Worm (Caenorhabditis elegans): Measurements from ENCODE around the gene ucp-4.

Gene ucp-4

DNA sequence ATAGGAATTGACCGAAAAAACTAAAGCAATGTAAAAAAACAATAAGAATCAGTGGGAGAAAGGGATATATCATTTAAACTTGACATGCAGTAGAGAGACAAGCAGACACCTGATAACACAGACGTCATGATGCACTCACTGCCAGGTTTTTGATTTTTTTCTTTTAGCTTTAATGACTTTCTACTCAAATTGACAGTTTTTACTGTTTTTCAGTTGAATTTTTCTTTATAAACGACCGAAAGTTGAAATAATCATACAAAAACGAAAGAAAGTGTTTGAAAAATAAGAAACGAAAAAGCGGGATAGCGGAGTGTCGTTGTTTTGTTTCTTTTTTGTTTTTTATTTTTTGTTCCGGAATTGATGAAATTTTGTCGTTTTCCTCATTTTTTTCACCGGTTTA is at the start of gene ucp-4:
Gene ucp-4 (plus strand): TSS at position 83 of the 400 bp plus-strand sequence.
- no peak for TF ChIP-seq unc-39 (tag; optimal IDR thresholded peaks at IDR 0.05)
- no peak for TF ChIP-seq M03D4.4 (tag; optimal IDR thresholded peaks at IDR 0.05)
- TF ChIP-seq snpc-4 (tag; optimal IDR thresholded peaks at IDR 0.05), result no peak
- TF ChIP-seq drap-1 (GFP tag; optimal IDR thresholded peaks at IDR 0.05), result no peak
- no peak for TF ChIP-seq lin-13 (tag; optimal IDR thresholded peaks at IDR 0.05)

DNA sequence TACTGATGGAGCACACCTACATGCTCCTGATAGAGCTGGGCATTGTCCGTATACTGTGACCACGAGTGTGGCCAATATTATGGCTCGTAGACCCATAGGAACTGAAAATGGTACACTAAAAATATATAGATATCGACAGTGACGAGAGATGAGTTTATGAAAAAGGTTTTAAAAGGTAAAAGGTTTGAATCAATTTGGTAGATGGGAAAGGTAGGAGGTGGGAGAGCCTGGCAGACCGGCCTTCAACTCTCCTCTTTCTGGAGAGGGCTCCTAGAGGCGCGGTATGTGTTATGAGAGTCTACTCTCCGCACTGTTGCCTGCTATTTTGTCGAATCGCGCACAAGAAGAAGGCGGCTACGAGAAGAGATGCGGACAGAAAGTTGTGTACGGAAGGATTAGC is 46.6 kb upstream of the ucp-4 start, which contains the start of gene lron-2:
Gene lron-2 (minus strand): TSS at position 101 of the 400 bp plus-strand sequence.
- TF ChIP-seq unc-62 (GFP tag; optimal IDR thresholded peaks at IDR 0.05) (no peak), zip-8 (tag; optimal IDR thresholded peaks at IDR 0.05) (no peak), hlh-1 (tag; optimal IDR thresholded peaks at IDR 0.05) (no peak), sptf-1 (tag; optimal IDR thresholded peaks at IDR 0.05) (no peak), pha-4 (tag; optimal IDR thresholded peaks at IDR 0.05) (no peak), nhr-237 (tag; optimal IDR thresholded peaks at IDR 0.05) (no peak), ces-1 (GFP tag; optimal IDR thresholded peaks at IDR 0.05) (no peak), lin-13 (tag; optimal IDR thresholded peaks at IDR 0.05) (no peak), M03D4.4 (tag; optimal IDR thresholded peaks at IDR 0.05) (no peak), ceh-39 (tag; optimal IDR thresholded peaks at IDR 0.05) (no peak), lsy-2 (tag; optimal IDR thresholded peaks at IDR 0.05) (no peak), ceh-43 (GFP tag; optimal IDR thresholded peaks at IDR 0.05) (no peak)

DNA sequence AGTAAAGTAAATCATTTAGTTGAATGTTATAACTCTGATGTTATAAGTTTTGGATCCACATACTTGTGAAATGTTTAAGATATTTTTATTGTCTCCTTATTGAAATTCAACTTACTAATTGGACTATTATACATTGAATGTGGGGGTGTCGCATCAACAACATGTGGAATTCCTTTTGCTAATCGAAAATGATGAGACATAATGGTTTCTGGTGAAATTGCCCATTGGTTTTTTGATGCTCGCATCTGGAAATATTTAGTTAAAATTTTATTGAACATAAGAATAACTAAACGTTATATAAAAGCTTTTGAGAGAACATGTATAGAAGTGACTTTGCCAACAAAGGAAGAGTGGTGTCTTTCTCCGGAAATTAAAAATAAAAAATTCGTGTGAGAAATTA is 42.2 kb upstream of the ucp-4 start, which contains the start of gene ZK682.7:
Gene ZK682.7 (minus strand): TSS at position 247 of the 400 bp plus-strand sequence.
- TF ChIP-seq sem-2 (GFP tag; optimal IDR thresholded peaks at IDR 0.05) (no peak), M03D4.4 (tag; optimal IDR thresholded peaks at IDR 0.05) (no peak), flh-1 (GFP tag; optimal IDR thresholded peaks at IDR 0.05) (no peak), nhr-2 (tag; optimal IDR thresholded peaks at IDR 0.05) (no peak), snpc-4 (tag; optimal IDR thresholded peaks at IDR 0.05) (no peak), blmp-1 (tag; optimal IDR thresholded peaks at IDR 0.05) (no peak), ceh-43 (GFP tag; optimal IDR thresholded peaks at IDR 0.05) (no peak), pha-4 (tag; optimal IDR thresholded peaks at IDR 0.05) (no peak), unc-120 (tag; optimal IDR thresholded peaks at IDR 0.05; ENCODE audit: poor library complexity, severe bottlenecking) (no peak), ces-1 (GFP tag; optimal IDR thresholded peaks at IDR 0.05) (no peak), nhr-28 (tag; optimal IDR thresholded peaks at IDR 0.05) (no peak), tbx-8 (GFP tag; optimal IDR thresholded peaks at IDR 0.05) (no peak), nhr-237 (tag; optimal IDR thresholded peaks at IDR 0.05) (no peak), mab-5 (tag; optimal IDR thresholded peaks at IDR 0.05) (no peak), lin-32 (GFP tag; optimal IDR thresholded peaks at IDR 0.05) (no peak)

DNA sequence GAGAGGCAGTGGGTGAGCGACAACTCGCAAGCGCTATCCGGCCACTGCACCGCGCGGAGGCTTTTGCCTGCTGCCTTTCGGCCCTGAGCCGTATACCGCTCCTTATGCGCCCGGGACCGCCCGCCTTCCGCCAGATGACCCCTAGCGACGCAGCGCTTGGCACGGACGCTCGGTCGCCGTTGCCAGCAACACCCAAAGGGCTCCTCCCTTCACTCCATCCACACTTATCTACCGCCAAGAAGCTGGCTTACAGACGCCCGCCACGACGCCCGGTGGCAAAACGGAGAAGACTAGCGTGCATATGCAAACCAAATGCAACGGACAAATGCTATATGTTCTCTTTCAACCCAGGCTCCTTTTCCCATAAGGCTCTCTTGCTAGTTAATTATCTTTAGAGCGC is 40.7 kb upstream of the ucp-4 start:
- TF ChIP-seq mep-1 (tag; optimal IDR thresholded peaks at IDR 0.05) (no peak), unc-62 (GFP tag; optimal IDR thresholded peaks at IDR 0.05) (no peak), mls-2 (tag; optimal IDR thresholded peaks at IDR 0.05) (peak; percentile 19), ces-1 (GFP tag; optimal IDR thresholded peaks at IDR 0.05) (peak; percentile 59), nhr-2 (tag; optimal IDR thresholded peaks at IDR 0.05) (no peak), cnd-1 (tag; optimal IDR thresholded peaks at IDR 0.05) (peak; percentile 1), ztf-11 (tag; optimal IDR thresholded peaks at IDR 0.05) (no peak), zip-8 (tag; optimal IDR thresholded peaks at IDR 0.05) (no peak), sptf-1 (tag; optimal IDR thresholded peaks at IDR 0.05) (peak; percentile 61), M03D4.4 (tag; optimal IDR thresholded peaks at IDR 0.05) (peak; percentile 31), unc-39 (tag; optimal IDR thresholded peaks at IDR 0.05) (no peak), tbx-8 (GFP tag; optimal IDR thresholded peaks at IDR 0.05) (no peak), elt-3 (tag; optimal IDR thresholded peaks at IDR 0.05) (no peak), hlh-1 (tag; optimal IDR thresholded peaks at IDR 0.05) (no peak), ham-2 (GFP tag; optimal IDR thresholded peaks at IDR 0.05) (no peak), lin-13 (tag; optimal IDR thresholded peaks at IDR 0.05) (no peak), pha-4 (tag; optimal IDR thresholded peaks at IDR 0.05) (no peak), nhr-237 (tag; optimal IDR thresholded peaks at IDR 0.05) (no peak), flh-1 (GFP tag; optimal IDR thresholded peaks at IDR 0.05) (no peak), nhr-12 (tag; optimal IDR thresholded peaks at IDR 0.05) (no peak), mab-5 (tag; optimal IDR thresholded peaks at IDR 0.05) (no peak), lin-32 (GFP tag; optimal IDR thresholded peaks at IDR 0.05) (no peak), nhr-76 (tag; optimal IDR thresholded peaks at IDR 0.05) (no peak), ceh-39 (tag; optimal IDR thresholded peaks at IDR 0.05) (no peak), snpc-4 (tag; optimal IDR thresholded peaks at IDR 0.05) (no peak), lsy-2 (tag; optimal IDR thresholded peaks at IDR 0.05) (no peak), drap-1 (GFP tag; optimal IDR thresholded peaks at IDR 0.05) (peak; percentile 29), elt-1 (tag; optimal IDR thresholded peaks at IDR 0.05; ENCODE audit: borderline replicate concordance, insufficient read depth) (no peak), unc-120 (tag; optimal IDR thresholded peaks at IDR 0.05; ENCODE audit: poor library complexity, severe bottlenecking) (no peak), bed-3 (GFP tag; optimal IDR thresholded peaks at IDR 0.05) (peak; percentile 6), nhr-28 (tag; optimal IDR thresholded peaks at IDR 0.05) (no peak), blmp-1 (tag; optimal IDR thresholded peaks at IDR 0.05) (no peak), sem-2 (GFP tag; optimal IDR thresholded peaks at IDR 0.05) (no peak), ceh-83 (GFP tag; optimal IDR thresholded peaks at IDR 0.05) (peak; percentile 25), ceh-43 (GFP tag; optimal IDR thresholded peaks at IDR 0.05) (peak; percentile 24)

Measured in whole organism, mixed stage, embryonic.